Worm (Caenorhabditis elegans): Measurements from ENCODE around the gene T07A9.15.

Gene T07A9.15

ce11 chrIV:410420-410891, 17.1 kb upstream of the T07A9.15 start, which contains the start of gene T07A9.12 (continued):
- no peak for TF ChIP-seq unc-3 (GFP tag; conservative IDR thresholded peaks at IDR 0.05)
- peak; percentile 51 for TF ChIP-seq unc-3 (tag; optimal IDR thresholded peaks at IDR 0.05)
- TF ChIP-seq eyg-1 (tag; optimal IDR thresholded peaks at IDR 0.05) = no peak
- peak; percentile 54 for TF ChIP-seq ahr-1 (tag; optimal IDR thresholded peaks at IDR 0.05)
- peak; percentile 34 for TF ChIP-seq dmd-4 (tag; optimal IDR thresholded peaks at IDR 0.05; ENCODE audit: borderline replicate concordance)
- TF ChIP-seq ceh-14 (tag; optimal IDR thresholded peaks at IDR 0.05) = peak; percentile 65
- TF ChIP-seq ceh-19 (GFP tag; optimal IDR thresholded peaks at IDR 0.05) = peak; percentile 26
- TF ChIP-seq ceh-31 (tag; optimal IDR thresholded peaks at IDR 0.05) = peak; percentile 99
- TF ChIP-seq pha-2 (tag; optimal IDR thresholded peaks at IDR 0.05) = peak; percentile 58
- peak; percentile 93 for TF ChIP-seq zip-5 (tag; optimal IDR thresholded peaks at IDR 0.05)
- TF ChIP-seq syd-9 (tag; optimal IDR thresholded peaks at IDR 0.05) = peak; percentile 32
- peak; percentile 77 for TF ChIP-seq lim-6 (tag; optimal IDR thresholded peaks at IDR 0.05)
- TF ChIP-seq npax-4 (tag; optimal IDR thresholded peaks at IDR 0.05) = no peak
- TF ChIP-seq ttx-3 (tag; optimal IDR thresholded peaks at IDR 0.05) = peak; percentile 26
- TF ChIP-seq che-1 (tag; optimal IDR thresholded peaks at IDR 0.05) = no peak
- TF ChIP-seq madf-2 (tag; optimal IDR thresholded peaks at IDR 0.05) = peak; percentile 57
- peak; percentile 78 for TF ChIP-seq pqm-1 (tag; optimal IDR thresholded peaks at IDR 0.05)
- peak; percentile 89 for TF ChIP-seq C08G9.2 (tag; optimal IDR thresholded peaks at IDR 0.05)
- TF ChIP-seq lin-11 (tag; optimal IDR thresholded peaks at IDR 0.05) = no peak
- TF ChIP-seq hlh-8 (tag; optimal IDR thresholded peaks at IDR 0.05) = peak; percentile 80
- TF ChIP-seq elt-4 (tag; optimal IDR thresholded peaks at IDR 0.05) = no peak

DNA sequence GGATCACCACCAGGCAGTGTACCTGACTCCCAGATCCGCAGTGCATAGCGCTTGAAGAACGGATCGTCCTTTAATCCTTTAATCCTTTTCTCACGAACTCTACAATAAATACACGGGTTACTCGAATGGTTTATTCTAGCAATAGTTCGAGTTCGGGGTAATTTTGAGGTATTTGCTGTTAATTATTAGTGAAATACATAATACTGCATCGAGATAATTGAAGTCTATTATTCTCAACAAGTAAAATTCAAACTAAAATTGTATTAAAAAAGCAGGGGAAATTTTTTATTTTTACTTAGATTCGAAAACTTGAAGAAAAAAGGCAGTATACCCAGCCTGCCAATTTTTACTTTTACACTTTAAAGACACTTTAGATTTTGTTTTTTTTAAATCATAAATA, 16.6 kb upstream of the T07A9.15 start, which contains the start of gene kgb-1:
TSS of gene kgb-1 (minus strand) at position 101 of the 400 bp plus-strand sequence.
- no peak for TF ChIP-seq ceh-48 (tag; optimal IDR thresholded peaks at IDR 0.05)
- TF ChIP-seq fkh-6 (tag; optimal IDR thresholded peaks at IDR 0.05) = no peak
- TF ChIP-seq ceh-31 (tag; optimal IDR thresholded peaks at IDR 0.05) = no peak
- TF ChIP-seq lin-11 (tag; optimal IDR thresholded peaks at IDR 0.05) = no peak
- TF ChIP-seq mec-3 (tag; optimal IDR thresholded peaks at IDR 0.05; ENCODE audit: borderline replicate concordance) = no peak
- TF ChIP-seq ref-2 (tag; optimal IDR thresholded peaks at IDR 0.05) = no peak
- TF ChIP-seq tbx-2 (tag; optimal IDR thresholded peaks at IDR 0.05) = no peak
- TF ChIP-seq ceh-2 (tag; optimal IDR thresholded peaks at IDR 0.05) = no peak
- no peak for TF ChIP-seq pros-1 (tag; optimal IDR thresholded peaks at IDR 0.05)
- no peak for TF ChIP-seq elt-2 (tag; optimal IDR thresholded peaks at IDR 0.05)
- TF ChIP-seq ceh-19 (GFP tag; optimal IDR thresholded peaks at IDR 0.05) = no peak
- TF ChIP-seq pha-4 (tag; optimal IDR thresholded peaks at IDR 0.05) = no peak

DNA sequence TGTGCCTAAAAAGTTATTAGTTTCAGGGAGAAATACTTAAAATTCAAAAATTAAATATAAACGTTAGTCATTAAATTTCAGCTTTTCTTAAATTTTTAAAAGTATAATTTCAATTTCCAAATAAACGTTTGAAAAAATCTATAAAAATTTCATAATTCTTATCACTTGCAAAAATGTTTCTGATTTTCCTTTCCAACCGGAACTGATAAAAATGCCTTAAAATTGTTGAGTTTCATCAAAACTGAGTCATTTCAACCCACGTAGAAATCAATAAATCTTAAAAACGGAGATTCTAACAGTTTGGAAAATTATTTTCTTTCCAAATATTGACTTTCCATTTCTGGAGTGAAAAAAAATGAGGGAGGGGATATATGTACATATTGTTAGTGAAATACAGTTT, 15.5 kb upstream of the T07A9.15 start:
- no peak for TF ChIP-seq F13H6.1 (tag; optimal IDR thresholded peaks at IDR 0.05)
- no peak for TF ChIP-seq sox-2 (GFP tag; IDR thresholded peaks at IDR 0.05)
- no peak for TF ChIP-seq fax-1 (tag; optimal IDR thresholded peaks at IDR 0.05)
- no peak for TF ChIP-seq ceh-9 (tag; optimal IDR thresholded peaks at IDR 0.05)
- TF ChIP-seq C38D4.7 (GFP tag; optimal IDR thresholded peaks at IDR 0.05) = no peak
- no peak for TF ChIP-seq tbx-2 (tag; optimal IDR thresholded peaks at IDR 0.05)
- no peak for TF ChIP-seq dve-1 (tag; optimal IDR thresholded peaks at IDR 0.05)

- TF ChIP-seq madf-2 (tag; optimal IDR thresholded peaks at IDR 0.05) = no peak
- no peak for TF ChIP-seq ama-1 (optimal IDR thresholded peaks at IDR 0.05)
- no peak for TF ChIP-seq fkh-10 (GFP tag; optimal IDR thresholded peaks at IDR 0.05)
- no peak for TF ChIP-seq lin-11 (tag; optimal IDR thresholded peaks at IDR 0.05)
- no peak for TF ChIP-seq ceh-14 (tag; optimal IDR thresholded peaks at IDR 0.05)
- TF ChIP-seq ceh-18 (tag; optimal IDR thresholded peaks at IDR 0.05) = no peak
- no peak for TF ChIP-seq pat-9 (tag; optimal IDR thresholded peaks at IDR 0.05)
- no peak for TF ChIP-seq rnt-1 (tag; optimal IDR thresholded peaks at IDR 0.05)
- no peak for TF ChIP-seq ceh-6 (GFP tag; optimal IDR thresholded peaks at IDR 0.05)
- TF ChIP-seq mec-3 (tag; optimal IDR thresholded peaks at IDR 0.05; ENCODE audit: borderline replicate concordance) = no peak
- TF ChIP-seq fkh-6 (tag; optimal IDR thresholded peaks at IDR 0.05) = no peak
- no peak for TF ChIP-seq ceh-48 (tag; optimal IDR thresholded peaks at IDR 0.05)
- no peak for TF ChIP-seq ceh-19 (GFP tag; optimal IDR thresholded peaks at IDR 0.05)
- no peak for TF ChIP-seq odd-2 (tag; optimal IDR thresholded peaks at IDR 0.05)
- TF ChIP-seq fax-1 (tag; optimal IDR thresholded peaks at IDR 0.05) = no peak
- no peak for TF ChIP-seq hlh-8 (tag; optimal IDR thresholded peaks at IDR 0.05)
- no peak for TF ChIP-seq K02D7.2 (tag; optimal IDR thresholded peaks at IDR 0.05)
- no peak for TF ChIP-seq unc-3 (GFP tag; conservative IDR thresholded peaks at IDR 0.05)
- TF ChIP-seq unc-3 (tag; optimal IDR thresholded peaks at IDR 0.05) = no peak
Measured at ce11 chrIV:401395-401794, 8.0 kb upstream of the T07A9.15 start, which contains the start of gene gpa-4. Gene gpa-4 (plus strand): TSS chrIV:401695.
